Fruit fly (Drosophila melanogaster): ENCODE measurements around the gene out.
A peak's percentile ranks its signal among the peaks of the same experiment; 100 is the strongest.

out gene

dm6 chrX:19261071-19261470, 60.8 kb downstream of the out start, which contains the start of gene rictor (continued):
- no peak for TF ChIP-seq sc (optimal IDR thresholded peaks at IDR 0.05)
- TF ChIP-seq sc (GFP tag; optimal IDR thresholded peaks at IDR 0.05) = no peak
- no peak for TF ChIP-seq p53 (GFP tag; optimal IDR thresholded peaks at IDR 0.05)
- TF ChIP-seq gfzf (GFP tag; optimal IDR thresholded peaks at IDR 0.05) = peak; percentile 72
- TF ChIP-seq org-1 (GFP tag; optimal IDR thresholded peaks at IDR 0.05) = no peak
- no peak for TF ChIP-seq Usf (GFP tag; optimal IDR thresholded peaks at IDR 0.05)
- TF ChIP-seq Med (GFP tag) = peak; percentile 74
- TF ChIP-seq B-H2 (GFP tag; optimal IDR thresholded peaks at IDR 0.05) = no peak
- no peak for TF ChIP-seq slou (GFP tag; optimal IDR thresholded peaks at IDR 0.05)
- TF ChIP-seq CG9797 (GFP tag; optimal IDR thresholded peaks at IDR 0.05) = peak; percentile 31
- no peak for TF ChIP-seq Ada2b (GFP tag; IDR thresholded peaks at IDR 0.05)
- no peak for TF ChIP-seq CG7786 (GFP tag; optimal IDR thresholded peaks at IDR 0.05)
- peak; percentile 81 for TF ChIP-seq CTCF (GFP tag; optimal IDR thresholded peaks at IDR 0.05)
- TF ChIP-seq Ets65A (GFP tag) = no peak
- peak; percentile 66 for TF ChIP-seq sqz (GFP tag; optimal IDR thresholded peaks at IDR 0.05)
- no peak for TF ChIP-seq CG5245 (GFP tag; optimal IDR thresholded peaks at IDR 0.05)
- no peak for TF ChIP-seq Doc2 (GFP tag; IDR thresholded peaks at IDR 0.05)
- no peak for TF ChIP-seq CG15269 (tag; optimal IDR thresholded peaks at IDR 0.05)
- no peak for TF ChIP-seq tgo (GFP tag; IDR thresholded peaks at IDR 0.05)
- TF ChIP-seq sug (tag; optimal IDR thresholded peaks at IDR 0.05) = no peak
- no peak for TF ChIP-seq CG10462 (GFP tag; optimal IDR thresholded peaks at IDR 0.05)

- TF ChIP-seq Aef1 (GFP tag; IDR thresholded peaks at IDR 0.05) = no peak
- TF ChIP-seq Elba2 (GFP tag; optimal IDR thresholded peaks at IDR 0.05) = peak; percentile 19
- no peak for TF ChIP-seq CG17802 (tag; optimal IDR thresholded peaks at IDR 0.05)
- TF ChIP-seq pb (GFP tag; optimal IDR thresholded peaks at IDR 0.05) = no peak
- no peak for TF ChIP-seq Tbp (GFP tag; optimal IDR thresholded peaks at IDR 0.05)
- TF ChIP-seq CG4360 (GFP tag; IDR thresholded peaks at IDR 0.05) = peak; percentile 85
- peak; percentile 71 for TF ChIP-seq crol (GFP tag; IDR thresholded peaks at IDR 0.05)
- no peak for TF ChIP-seq Adf1 (GFP tag; IDR thresholded peaks at IDR 0.05)
- peak; percentile 41 for TF ChIP-seq nom (GFP tag; optimal IDR thresholded peaks at IDR 0.05)
- 0 out of 2 replicates have a peak, but pooled peaks have one; percentile 11 for TF ChIP-seq CG42726 (GFP tag; IDR thresholded peaks at IDR 0.05; ENCODE audit: partially characterized antibody)
- TF ChIP-seq HLH54F (GFP tag; optimal IDR thresholded peaks at IDR 0.05) = no peak
- peak in 1 of 2 experiments; percentile 4 for TF ChIP-seq Pdp1 (GFP tag; optimal IDR thresholded peaks at IDR 0.05)
These were observed 61.3 kb downstream of the out start for dm6 chrX:19260696-19260989.

Measured in whole organism, embryonic.